Worm (Caenorhabditis elegans) whole organism, L2 larva: ENCODE measurements around the gene hecd-1.
A peak's percentile ranks its signal among the peaks of the same experiment; 100 is the strongest.

Source experiments
- C34F6.9 ChIP-seq: fragments of 150-350 bp; optimal IDR thresholded peaks from 2 replicates; lab custom pipeline; 2014; ENCODE audit warnings: missing biosample characterization, missing genetic modification characterization
- F13H6.1 ChIP-seq: sonication (generic microtip); optimal IDR thresholded peaks from 2 replicates; lab custom pipeline; 2016; ENCODE audit warnings: missing genetic modification characterization, missing compliant biosample characterization
- R02D3.7 ChIP-seq: fragments of 150-350 bp; optimal IDR thresholded peaks from 2 replicates; lab custom pipeline; 2014; ENCODE audit warnings: missing biosample characterization, missing genetic modification characterization
- ZK546.5 ChIP-seq: sonication (generic microtip); optimal IDR thresholded peaks from 2 replicates; lab custom pipeline; 2017; ENCODE audit warnings: missing biosample characterization, missing genetic modification characterization
- alr-1 ChIP-seq: fragments of 150-350 bp; optimal IDR thresholded peaks from 2 replicates; lab custom pipeline; 2014; ENCODE audit warnings: missing biosample characterization, missing genetic modification characterization
- aly-2 ChIP-seq: fragments of 150-350 bp; optimal IDR thresholded peaks from 2 replicates; lab custom pipeline; 2014; ENCODE audit warnings: missing biosample characterization, missing genetic modification characterization
- ama-1 ChIP-seq: fragments of 150-350 bp; optimal IDR thresholded peaks from 2 replicates; lab custom pipeline; 2018; ENCODE audit warnings: inconsistent platforms
- ceh-16 ChIP-seq: fragments of 150-350 bp; optimal IDR thresholded peaks from 2 replicates; lab custom pipeline; 2014; ENCODE audit warnings: missing biosample characterization, missing genetic modification characterization
- ceh-82 ChIP-seq: fragments of 150-350 bp; optimal IDR thresholded peaks from 2 replicates; lab custom pipeline; 2014; ENCODE audit warnings: missing biosample characterization, missing genetic modification characterization
- dmd-4 ChIP-seq: sonication (generic microtip); optimal IDR thresholded peaks from 2 replicates; lab custom pipeline; 2017; ENCODE audit warnings: missing biosample characterization, missing genetic modification characterization
- egl-27 ChIP-seq: sonication (generic microtip); optimal IDR thresholded peaks from 3 replicates; lab custom pipeline; 2017; ENCODE audit warnings: missing biosample characterization, missing genetic modification reagents, missing genetic modification characterization
- elt-3 ChIP-seq: sonication (generic microtip); optimal IDR thresholded peaks from 2 replicates; lab custom pipeline; 2017; ENCODE audit warnings: missing biosample characterization, missing genetic modification characterization
- fos-1 ChIP-seq: fragments of 150-350 bp; optimal IDR thresholded peaks from 2 replicates; lab custom pipeline; 2014; ENCODE audit warnings: missing biosample characterization, missing genetic modification characterization
- gmeb-1 ChIP-seq: fragments of 150-350 bp; optimal IDR thresholded peaks from 2 replicates; lab custom pipeline; 2014; ENCODE audit warnings: missing biosample characterization, missing genetic modification characterization
- lin-11 ChIP-seq: fragments of 150-350 bp; sonication (generic microtip); optimal IDR thresholded peaks from 2 replicates; lab custom pipeline; 2014; ENCODE audit warnings: missing biosample characterization, missing genetic modification characterization, inconsistent platforms, mixed read lengths
- lin-13 ChIP-seq: fragments of 150-350 bp; optimal IDR thresholded peaks from 2 replicates; lab custom pipeline; 2014; ENCODE audit warnings: missing biosample characterization, missing genetic modification reagents, missing genetic modification characterization
- lsy-2 ChIP-seq, 2 experiments: fragments of 150-350 bp in 1 of 2; sonication (generic microtip) in 1 of 2; optimal IDR thresholded peaks; 2 replicates each; lab custom pipeline; 2014 to 2017; ENCODE audit warnings: missing biosample characterization in 2 of 2, missing genetic modification characterization in 2 of 2
- mab-5 ChIP-seq: fragments of 150-350 bp; optimal IDR thresholded peaks from 2 replicates; lab custom pipeline; 2014; ENCODE audit warnings: missing biosample characterization, missing genetic modification characterization
- mbf-1 ChIP-seq: sonication (generic microtip); optimal IDR thresholded peaks from 2 replicates; lab custom pipeline; 2017; ENCODE audit warnings: missing biosample characterization, missing genetic modification characterization
- mdl-1 ChIP-seq, 2 experiments: fragments of 150-350 bp in 1 of 2; sonication (generic microtip) in 1 of 2; optimal IDR thresholded peaks; 2 replicates each; lab custom pipeline; 2017; ENCODE audit warnings: missing biosample characterization in 2 of 2, missing genetic modification characterization in 2 of 2
- nhr-10 ChIP-seq: sonication (generic microtip); optimal IDR thresholded peaks from 2 replicates; lab custom pipeline; 2017; ENCODE audit warnings: missing biosample characterization, missing genetic modification characterization
- nhr-11 ChIP-seq: fragments of 150-350 bp; optimal IDR thresholded peaks from 2 replicates; lab custom pipeline; 2014; ENCODE audit warnings: missing biosample characterization, missing genetic modification characterization
- nhr-12 ChIP-seq: fragments of 150-350 bp; optimal IDR thresholded peaks from 2 replicates; lab custom pipeline; 2014; ENCODE audit warnings: missing biosample characterization, missing genetic modification characterization
- nhr-129 ChIP-seq: fragments of 150-350 bp; optimal IDR thresholded peaks from 2 replicates; lab custom pipeline; 2014; ENCODE audit warnings: missing biosample characterization, missing genetic modification characterization
- nhr-21 ChIP-seq: fragments of 150-350 bp; optimal IDR thresholded peaks from 2 replicates; lab custom pipeline; 2014; ENCODE audit warnings: missing biosample characterization, missing genetic modification characterization
- nhr-23 ChIP-seq: fragments of 150-350 bp; optimal IDR thresholded peaks from 2 replicates; lab custom pipeline; 2014; ENCODE audit warnings: missing biosample characterization, missing genetic modification reagents, missing genetic modification characterization
- nhr-237 ChIP-seq: fragments of 150-350 bp; optimal IDR thresholded peaks from 2 replicates; lab custom pipeline; 2014; ENCODE audit warnings: missing biosample characterization, missing genetic modification characterization
- nhr-25 ChIP-seq: fragments of 150-350 bp; sonication (generic microtip); optimal IDR thresholded peaks from 3 replicates; lab custom pipeline; 2014; ENCODE audit warnings: missing biosample characterization, missing genetic modification characterization
- nhr-6 ChIP-seq: fragments of 150-350 bp; optimal IDR thresholded peaks from 2 replicates; lab custom pipeline; 2014; ENCODE audit warnings: missing biosample characterization, missing genetic modification characterization
- nhr-77 ChIP-seq: fragments of 150-350 bp; optimal IDR thresholded peaks from 2 replicates; lab custom pipeline; 2014; ENCODE audit warnings: missing biosample characterization, missing genetic modification characterization
- sem-4 ChIP-seq: fragments of 150-350 bp; optimal IDR thresholded peaks from 2 replicates; lab custom pipeline; 2014; ENCODE audit warnings: missing biosample characterization, missing genetic modification reagents, missing genetic modification characterization
- skn-1 ChIP-seq: sonication (generic microtip); optimal IDR thresholded peaks from 2 replicates; lab custom pipeline; 2017; ENCODE audit warnings: missing biosample characterization, missing genetic modification characterization
- sma-3 ChIP-seq: sonication (generic microtip); optimal IDR thresholded peaks from 2 replicates; lab custom pipeline; 2016; ENCODE audit warnings: missing genetic modification reagents, missing genetic modification characterization, missing compliant biosample characterization
- snpc-4 ChIP-seq: fragments of 150-350 bp; optimal IDR thresholded peaks from 2 replicates; lab custom pipeline; 2014; ENCODE audit warnings: missing biosample characterization, missing genetic modification characterization
- unc-39 ChIP-seq: fragments of 150-350 bp; optimal IDR thresholded peaks from 2 replicates; lab custom pipeline; 2014; ENCODE audit warnings: missing biosample characterization, missing genetic modification characterization
- unc-55 ChIP-seq: fragments of 150-350 bp; sonication (generic microtip); optimal IDR thresholded peaks from 3 replicates; lab custom pipeline; 2014; ENCODE audit warnings: missing biosample characterization, missing genetic modification reagents, missing genetic modification characterization
- unc-62 ChIP-seq: fragments of 150-350 bp; optimal IDR thresholded peaks from 2 replicates; lab custom pipeline; 2014; ENCODE audit warnings: missing biosample characterization, missing genetic modification reagents, missing genetic modification characterization
- zag-1 ChIP-seq: fragments of 150-350 bp; optimal IDR thresholded peaks from 2 replicates; lab custom pipeline; 2014; ENCODE audit warnings: missing biosample characterization, missing genetic modification characterization
- ztf-1 ChIP-seq: fragments of 200-800 bp; sonication (Bioruptor generic); conservative IDR thresholded peaks from 2 replicates; pipeline ENCODE4 v1.3.6; 2022; ENCODE audit warnings: missing genetic modification characterization, missing compliant biosample characterization
- ztf-11 ChIP-seq: sonication (generic microtip); optimal IDR thresholded peaks from 2 replicates; lab custom pipeline; 2017; ENCODE audit warnings: missing biosample characterization, missing genetic modification characterization

The hecd-1 gene

ce11 chrIV:7178942-7179341 is 34.4 kb upstream of the hecd-1 start, which contains the start of gene C42D4.3:
C42D4.3 (plus strand) TSS chrIV:7179239.
- TF ChIP-seq nhr-25 (tag; lab: Kevin White, UChicago) (peak; percentile 86), alr-1 (tag; lab: Kevin White, UChicago) (no peak), fos-1 (tag; lab: Kevin White, UChicago) (peak; percentile 52)
- TF ChIP-seq, all 48 proteins: peak for 2

DNA sequence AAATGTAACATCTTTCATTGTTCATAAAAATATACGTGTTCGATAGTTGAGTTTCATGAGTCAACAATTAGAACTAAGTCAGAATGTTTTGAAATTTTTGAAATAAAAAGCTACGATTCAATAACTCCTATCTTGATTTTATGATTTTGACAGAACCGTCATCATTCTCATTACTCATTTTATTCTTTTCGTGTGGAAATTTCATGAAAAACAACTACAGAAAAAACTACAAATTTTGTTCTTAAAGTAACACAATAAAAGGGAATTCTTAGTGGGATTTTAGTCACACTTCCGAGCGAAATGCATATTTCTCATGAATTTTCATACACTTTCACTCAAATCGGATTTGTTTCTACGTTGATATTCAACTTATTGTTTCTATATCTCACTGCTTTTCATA is 32.4 kb upstream of the hecd-1 start, which contains the start of gene str-44:
str-44 (plus strand) TSS at position 301 of the 400 bp plus-strand sequence.
- no peak for TF ChIP-seq ztf-11 (tag; lab: Kevin White, UChicago)
- TF ChIP-seq elt-3 = no peak
- no peak for TF ChIP-seq ama-1 (lab: Kevin White, UChicago)
- TF ChIP-seq gmeb-1 = no peak
- TF ChIP-seq C34F6.9 (tag; lab: Kevin White, UChicago) = no peak
- TF ChIP-seq mdl-1 (tag; optimal IDR thresholded peaks at IDR 0.05; lab: Kevin White, UChicago) = no peak
- TF ChIP-seq nhr-11 (tag; lab: Kevin White, UChicago) = no peak
- no peak for TF ChIP-seq nhr-12 (tag; lab: Kevin White, UChicago)
- no peak for TF ChIP-seq nhr-23
- no peak for TF ChIP-seq sma-3 (GFP tag; lab: Kevin White, UChicago)

DNA sequence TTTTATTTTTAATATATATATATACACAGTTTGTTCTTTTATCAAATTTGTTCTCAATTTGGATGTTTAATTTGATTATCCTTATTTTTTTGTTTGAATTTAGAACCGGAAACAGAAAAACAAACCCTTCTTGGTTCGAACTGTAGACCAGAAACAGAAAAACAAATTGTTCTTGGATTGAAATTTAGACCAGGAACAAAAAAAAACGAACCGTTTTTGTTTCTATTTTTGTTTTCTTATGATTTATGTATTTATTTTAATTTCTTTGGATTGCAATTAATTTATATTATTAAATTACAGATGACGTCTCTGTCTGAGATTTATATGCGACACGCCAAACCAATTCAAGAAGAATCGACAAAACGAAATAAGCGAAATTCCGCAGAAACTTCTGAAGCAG is 30.8 kb upstream of the hecd-1 start, which contains the start of gene C42D4.19:
C42D4.19 (plus strand) TSS at position 301 of the 400 bp plus-strand sequence.
- TF ChIP-seq mdl-1 (tag; optimal IDR thresholded peaks at IDR 0.05; lab: Kevin White, UChicago) = no peak

DNA sequence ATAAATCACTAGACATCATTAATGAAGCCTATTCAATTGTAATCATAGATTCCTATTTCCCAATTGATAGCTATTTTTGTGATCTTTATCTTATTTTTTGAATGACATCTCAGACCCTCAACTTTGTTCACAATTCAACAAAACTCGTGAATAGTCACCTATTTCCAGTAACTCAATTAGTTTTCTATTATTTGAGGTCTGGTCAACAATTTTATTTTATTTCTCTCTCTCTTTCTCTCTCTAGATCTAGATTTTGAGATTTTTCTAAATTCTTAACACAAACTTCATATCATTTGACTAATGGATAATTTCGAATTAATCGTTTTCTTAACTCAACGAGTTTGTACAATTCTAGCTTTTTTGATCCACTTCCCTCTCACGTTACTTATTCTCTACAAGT is 29.0 kb upstream of the hecd-1 start, which contains the start of gene str-1:
str-1 (plus strand) TSS at position 301 of the 400 bp plus-strand sequence.
- no peak for TF ChIP-seq gmeb-1
- no peak for TF ChIP-seq egl-27 (tag; lab: Kevin White, UChicago)
- TF ChIP-seq ztf-11 (tag; lab: Kevin White, UChicago) = no peak
- TF ChIP-seq nhr-25 (tag; lab: Kevin White, UChicago) = no peak
- TF ChIP-seq lin-11 (tag; lab: Kevin White, UChicago) = no peak
- TF ChIP-seq, all 48 proteins: peak for 0

DNA sequence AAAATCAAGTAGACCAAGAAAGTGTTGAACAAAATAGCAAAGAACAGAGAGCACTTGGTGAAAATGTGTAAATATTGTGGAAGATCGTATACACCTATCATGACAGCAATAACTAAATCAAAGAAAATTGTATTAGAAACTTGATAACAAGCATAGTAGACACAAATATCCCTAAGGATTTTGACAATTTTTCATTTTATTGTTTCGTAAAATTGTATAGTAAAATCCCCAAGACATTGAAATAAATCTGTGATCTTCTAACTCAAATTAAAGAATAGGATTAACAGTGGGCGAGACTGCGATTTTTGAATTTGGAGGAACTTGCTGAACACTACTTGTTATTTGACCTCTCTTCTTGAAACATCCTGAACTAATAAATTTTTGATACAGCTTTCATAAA is 26.7 kb upstream of the hecd-1 start, which contains the start of gene str-220:
str-220 (minus strand) TSS at position 101 of the 400 bp plus-strand sequence.
- TF ChIP-seq C34F6.9 (tag; lab: Kevin White, UChicago) (no peak), zag-1 (no peak), nhr-237 (tag; lab: Kevin White, UChicago) (no peak), nhr-10 (no peak), mdl-1 (tag; optimal IDR thresholded peaks at IDR 0.05; lab: Kevin White, UChicago) (no peak), nhr-129 (tag; lab: Kevin White, UChicago) (no peak), unc-39 (tag; lab: Kevin White, UChicago) (no peak), nhr-23 (no peak)

- peak; percentile 1 for TF ChIP-seq lin-13 (GFP tag; lab: Kevin White, UChicago)
- TF ChIP-seq ceh-82 (tag; lab: Kevin White, UChicago) = no peak
- no peak for TF ChIP-seq ZK546.5 (tag; lab: Kevin White, UChicago)
- TF ChIP-seq elt-3 = no peak
- TF ChIP-seq egl-27 (tag; lab: Kevin White, UChicago) = no peak
- TF ChIP-seq sma-3 (GFP tag; lab: Kevin White, UChicago) = peak; percentile 5
- TF ChIP-seq dmd-4 = no peak
- TF ChIP-seq zag-1 = no peak
- no peak for TF ChIP-seq R02D3.7
- TF ChIP-seq nhr-6 (tag; lab: Kevin White, UChicago) = no peak
- no peak for TF ChIP-seq nhr-11 (tag; lab: Kevin White, UChicago)
- no peak for TF ChIP-seq nhr-237 (tag; lab: Kevin White, UChicago)
- TF ChIP-seq unc-39 (tag; lab: Kevin White, UChicago) = no peak
- no peak for TF ChIP-seq gmeb-1
- no peak for TF ChIP-seq aly-2 (tag; lab: Kevin White, UChicago)
- peak; percentile 0 for TF ChIP-seq nhr-129 (tag; lab: Kevin White, UChicago)
- TF ChIP-seq snpc-4 (tag; lab: Kevin White, UChicago) = no peak
- TF ChIP-seq F13H6.1 = no peak
- TF ChIP-seq sem-4 (tag; lab: Kevin White, UChicago) = no peak
- no peak for TF ChIP-seq skn-1 (tag; lab: Kevin White, UChicago)
- no peak for TF ChIP-seq nhr-21 (tag; lab: Kevin White, UChicago)
- TF ChIP-seq unc-55 (GFP tag; lab: Kevin White, UChicago) = peak; percentile 31
- TF ChIP-seq mab-5 (tag; lab: Kevin White, UChicago) = no peak
- no peak for TF ChIP-seq nhr-77
- no peak for TF ChIP-seq unc-62 (GFP tag; lab: Kevin White, UChicago)
- no peak for TF ChIP-seq nhr-12 (tag; lab: Kevin White, UChicago)
- no peak for TF ChIP-seq alr-1 (tag; lab: Kevin White, UChicago)
- no peak for TF ChIP-seq lsy-2 (tag; optimal IDR thresholded peaks at IDR 0.05; lab: Kevin White, UChicago)
- TF ChIP-seq ceh-16 (tag; lab: Kevin White, UChicago) = no peak
- TF ChIP-seq ztf-1 (GFP tag; lab: Robert Waterston, UW) = no peak
- TF ChIP-seq nhr-25 (tag; lab: Kevin White, UChicago) = no peak
- TF ChIP-seq mdl-1 (tag; optimal IDR thresholded peaks at IDR 0.05; lab: Kevin White, UChicago) = no peak
- TF ChIP-seq mbf-1 = no peak
Measured at ce11 chrIV:7167983-7168760, 23.7 kb upstream of the hecd-1 start, which contains the start of gene skr-16. skr-16 (plus strand) TSS chrIV:7168710.
